Fruit fly (Drosophila melanogaster): ENCODE measurements around the gene Tat.

DNA sequence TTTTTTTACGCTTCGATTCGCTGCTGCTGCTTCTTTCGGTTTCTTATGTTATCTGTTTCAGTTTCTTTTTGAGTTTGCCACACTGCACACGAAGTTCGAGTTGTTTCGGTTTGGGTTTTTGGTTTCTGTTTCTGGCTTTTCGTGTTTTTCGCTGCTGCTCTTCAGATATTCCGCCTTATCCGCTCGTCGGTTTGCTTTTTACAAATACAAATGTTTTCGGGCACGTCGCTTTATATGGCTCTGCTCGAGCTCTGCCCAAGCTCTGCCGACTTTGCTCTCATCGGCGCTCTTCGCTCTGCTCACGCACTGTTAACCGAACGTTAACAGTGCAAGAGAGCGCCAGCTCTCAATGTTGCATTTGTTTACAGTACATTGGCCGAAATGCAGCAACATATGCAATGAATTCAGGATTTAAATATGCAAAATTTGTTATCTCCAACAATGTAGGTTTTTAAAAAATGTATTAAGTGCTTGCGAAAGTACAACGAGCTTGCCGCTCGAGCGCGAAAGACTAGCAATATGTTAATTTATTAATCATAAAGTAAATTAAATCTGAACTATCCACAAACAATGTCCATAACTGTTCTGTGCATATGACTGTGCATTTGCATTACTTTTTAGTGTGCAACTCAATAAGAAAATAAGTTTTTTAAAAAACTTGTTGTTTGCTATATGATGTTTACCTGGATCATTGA, 49.6 kb upstream of the Tat start:
- TF ChIP-seq Nf-YA (GFP tag; IDR thresholded peaks at IDR 0.05) = no peak
- no peak for TF ChIP-seq Ets97D (GFP tag; optimal IDR thresholded peaks at IDR 0.05)
- no peak for TF ChIP-seq ash1 (GFP tag; optimal IDR thresholded peaks at IDR 0.05)
- no peak for TF ChIP-seq Eip74EF (GFP tag; optimal IDR thresholded peaks at IDR 0.05)
- no peak for TF ChIP-seq twi (tag; optimal IDR thresholded peaks at IDR 0.05)
- no peak for TF ChIP-seq CG17359 (tag; optimal IDR thresholded peaks at IDR 0.05)

Measured in whole organism, embryonic.